Fruit fly (Drosophila melanogaster) whole organism, prepupa: ENCODE measurements around the gene CG43759.

ENCODE experiments used
- CG9139 ChIP-seq: fragments of 200-800 bp; sonication (Bioruptor generic); optimal IDR thresholded peaks from 3 replicates; lab custom pipeline; 2017; ENCODE audit warnings: missing biosample characterization, mild to moderate bottlenecking, missing genetic modification characterization
- Gug ChIP-seq: fragments of 200-800 bp; sonication (Bioruptor generic); IDR thresholded peaks from 2 replicates; pipeline ENCODE4 v1.3.6; 2022; ENCODE audit warnings: missing biosample characterization, missing genetic modification characterization
- Hr39 ChIP-seq: fragments of 200-800 bp; sonication (Bioruptor generic); optimal IDR thresholded peaks from 2 replicates; lab custom pipeline; 2016; ENCODE audit warnings: missing biosample characterization, missing genetic modification characterization
- Hr4 ChIP-seq: fragments of 200-800 bp; sonication (Bioruptor generic); optimal IDR thresholded peaks from 3 replicates; lab custom pipeline; 2016; ENCODE audit warnings: missing biosample characterization, missing genetic modification characterization
- Lpt ChIP-seq: fragments of 200-800 bp; sonication (Bioruptor generic); optimal IDR thresholded peaks from 3 replicates; lab custom pipeline; 2016; ENCODE audit warnings: missing biosample characterization, missing genetic modification characterization
- Met ChIP-seq: fragments of 200-800 bp; sonication (Bioruptor generic); optimal IDR thresholded peaks from 3 replicates; lab custom pipeline; 2016; ENCODE audit warnings: missing biosample characterization, missing genetic modification characterization
- achi ChIP-seq: fragments of 200-800 bp; sonication (Bioruptor generic); optimal IDR thresholded peaks from 3 replicates; lab custom pipeline; 2016; ENCODE audit warnings: missing biosample characterization, missing genetic modification characterization
- acj6 ChIP-seq: fragments of 200-800 bp; sonication (Bioruptor generic); optimal IDR thresholded peaks from 3 replicates; lab custom pipeline; 2016; ENCODE audit warnings: missing biosample characterization, missing genetic modification characterization
- fd59A ChIP-seq: fragments of 200-800 bp; sonication (Bioruptor generic); optimal IDR thresholded peaks from 2 replicates; lab custom pipeline; 2017; ENCODE audit warnings: missing biosample characterization, mild to moderate bottlenecking, missing genetic modification characterization, missing genetic modification reagents
- salr ChIP-seq, 2 experiments: fragments of 200-800 bp; sonication (Bioruptor generic); optimal IDR thresholded peaks; 3 replicates each; lab custom pipeline; 2016 to 2018; ENCODE audit warnings: missing biosample characterization in 2 of 2, missing genetic modification characterization in 2 of 2, mild to moderate bottlenecking in 1 of 2

DNA sequence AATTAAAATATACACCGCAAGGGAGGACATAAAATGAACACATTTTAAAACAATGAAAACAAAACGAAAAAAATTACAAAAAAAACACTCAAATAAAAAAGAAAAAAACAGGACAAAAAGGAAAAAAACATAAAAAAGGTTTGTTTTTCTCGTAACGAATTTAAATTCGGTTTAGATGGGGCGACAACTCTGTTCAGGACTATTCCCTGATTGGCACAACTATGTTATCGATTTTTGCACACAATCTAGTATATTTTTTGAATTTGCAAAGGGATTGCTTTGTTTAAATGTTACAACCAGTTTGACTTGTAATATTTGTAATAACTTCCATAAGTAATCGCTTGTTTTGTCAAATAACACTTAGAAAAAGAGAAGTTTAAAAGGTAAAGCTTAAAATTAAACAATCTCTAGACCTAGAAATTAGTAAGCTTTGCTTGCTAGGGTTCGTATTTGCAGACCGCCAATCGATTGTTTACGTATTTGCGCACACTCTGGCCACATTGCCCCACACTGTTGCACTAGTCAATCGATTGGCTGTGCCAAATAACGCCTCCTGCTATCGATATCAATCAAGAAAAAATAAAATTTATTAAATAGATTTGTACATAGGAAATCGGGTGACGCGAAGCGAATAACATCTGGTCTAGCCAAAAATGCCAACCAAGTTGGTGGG, 46.0 kb upstream of the CG43759 start, which contains the start of gene CG7332:
- TF ChIP-seq achi (GFP tag; lab: Kevin White, UChicago) (no peak), Gug (GFP tag; lab: Robert Waterston, UW) (no peak), CG9139 (no peak), Lpt (GFP tag; lab: Kevin White, UChicago) (no peak), Hr39 (GFP tag; lab: Kevin White, UChicago) (peak; percentile 8), Hr4 (GFP tag; lab: Kevin White, UChicago) (no peak), acj6 (no peak), salr (GFP tag; optimal IDR thresholded peaks at IDR 0.05; lab: Kevin White, UChicago) (no peak), fd59A (no peak), Met (GFP tag; lab: Kevin White, UChicago) (no peak)
